Worm (Caenorhabditis elegans): ENCODE data around the gene fbxc-31.
"Not testable (repeated sequence)": the region's sequence is repeated elsewhere in the genome, so short reads cannot be mapped to it uniquely, and the experiment has no call there.

fbxc-31 gene

DNA sequence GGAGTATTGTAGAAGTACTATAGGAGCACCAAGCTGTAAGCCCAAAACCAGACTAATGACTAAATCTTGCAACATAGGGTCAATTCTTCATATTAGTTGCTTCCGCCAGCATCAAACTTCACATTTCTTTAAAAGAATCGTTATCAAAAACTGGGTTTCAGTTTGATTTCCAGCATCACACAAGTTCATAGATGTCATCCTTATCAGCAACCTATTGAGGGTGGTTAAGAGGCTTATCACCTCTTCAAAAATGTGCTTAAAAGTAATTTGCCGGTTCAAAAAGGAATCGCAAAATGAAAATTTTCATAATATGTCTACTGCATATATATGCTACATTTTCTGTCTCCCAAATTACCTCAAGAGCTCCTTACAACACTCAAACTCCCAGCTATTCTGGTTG, 32.0 kb downstream of the fbxc-31 start, which contains the start of gene clec-43:
TSS of gene clec-43 (plus strand) at position 294 of the 400 bp plus-strand sequence.
- TF ChIP-seq Y95B8A.8 (GFP tag; IDR thresholded peaks at IDR 0.05) (no peak), ztf-28 (GFP tag; IDR thresholded peaks at IDR 0.05) (no peak), efl-1 (GFP tag; optimal IDR thresholded peaks at IDR 0.05) (no peak), nhr-80 (tag; optimal IDR thresholded peaks at IDR 0.05) (peak; percentile 70), F37B4.10 (GFP tag; IDR thresholded peaks at IDR 0.05) (0 out of 2 replicates have a peak, but pooled peaks have one; percentile 23)

DNA sequence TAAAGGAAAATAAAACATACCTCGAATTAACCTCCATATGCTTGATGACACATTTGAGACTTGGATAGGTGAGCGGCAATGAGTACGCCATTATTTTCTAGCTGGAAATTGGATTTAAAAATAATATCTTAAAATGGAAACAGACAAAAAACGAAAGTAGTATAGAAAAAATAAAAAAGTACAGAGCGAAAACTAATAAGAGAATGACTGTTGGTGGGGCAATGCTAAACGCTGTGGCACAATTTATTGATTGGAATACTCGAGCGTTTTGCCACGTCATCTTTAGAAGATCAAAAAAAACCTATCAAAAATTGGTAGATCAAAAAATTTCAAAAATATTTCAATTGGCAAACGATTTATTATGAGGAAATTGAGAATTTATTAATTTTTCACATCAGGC, 36.3 kb downstream of the fbxc-31 start, which contains the start of gene fbxc-32:
TSS of gene fbxc-32 (minus strand) at position 101 of the 400 bp plus-strand sequence.
- TF ChIP-seq attf-3 (GFP tag; conservative IDR thresholded peaks at IDR 0.05) (no peak), lin-40 (tag; optimal IDR thresholded peaks at IDR 0.05) (no peak)

- TF ChIP-seq nfya-1 (tag; optimal IDR thresholded peaks at IDR 0.05; ENCODE audit: borderline replicate concordance, insufficient read depth) (no peak), C06A6.2 (GFP tag; conservative IDR thresholded peaks at IDR 0.05) (no peak), cebp-1 (GFP tag; IDR thresholded peaks at IDR 0.05) (peak; percentile 68), cebp-1 (tag; optimal IDR thresholded peaks at IDR 0.05) (peak; percentile 91), ceh-100 (GFP tag; IDR thresholded peaks at IDR 0.05) (no peak), ztf-22 (GFP tag; optimal IDR thresholded peaks at IDR 0.05) (no peak), madf-3 (GFP tag; IDR thresholded peaks at IDR 0.05) (0 out of 2 replicates have a peak, but pooled peaks have one; percentile 41), mes-4 (tag; optimal IDR thresholded peaks at IDR 0.05) (no peak)
Measured at ce11 chrII:950374-950773, 38.6 kb downstream of the fbxc-31 start.

DNA sequence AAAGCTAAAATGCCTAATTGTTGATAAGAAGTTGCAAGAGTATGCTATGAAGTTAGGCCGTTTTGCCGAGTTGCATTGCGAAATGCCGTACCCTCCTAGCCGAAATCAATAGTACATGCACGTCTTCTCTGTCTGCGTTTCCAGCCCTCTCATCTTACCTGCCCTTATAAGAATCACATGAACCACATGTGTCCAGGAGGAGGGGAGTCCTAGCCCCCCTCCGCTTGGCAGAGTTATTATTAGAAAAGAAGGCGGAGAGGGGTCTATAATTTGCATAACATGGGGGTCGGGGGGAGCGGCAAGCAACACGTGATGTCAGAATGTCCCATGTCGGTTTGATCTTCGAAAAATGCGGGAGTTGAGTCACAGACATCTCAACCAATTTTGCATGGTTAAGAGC, 41.3 kb downstream of the fbxc-31 start:
- TF ChIP-seq zfh-2 (GFP tag; conservative IDR thresholded peaks at IDR 0.05) (0 out of 2 replicates have a peak, but pooled peaks have one; percentile 5), lin-54 (GFP tag; optimal IDR thresholded peaks at IDR 0.05) (no peak)

- not testable (repeated sequence) for TF ChIP-seq gei-17 (GFP tag; optimal IDR thresholded peaks at IDR 0.05); tlf-1 (GFP tag; optimal IDR thresholded peaks at IDR 0.05); tbx-9 (tag; optimal IDR thresholded peaks at IDR 0.05; ENCODE audit: borderline replicate concordance)
Measured at ce11 chrII:954626-955025, 42.8 kb downstream of the fbxc-31 start, which contains the start of gene fbxc-7. TSS of gene fbxc-7 (plus strand) at chrII:954926.

- TF ChIP-seq let-526 (GFP tag; IDR thresholded peaks at IDR 0.05) (no peak), rcor-1 (GFP tag; IDR thresholded peaks at IDR 0.05) (no peak), tbx-9 (tag; optimal IDR thresholded peaks at IDR 0.05; ENCODE audit: borderline replicate concordance) (no peak), pha-4 (tag; optimal IDR thresholded peaks at IDR 0.05) (no peak), hmg-1.2 (GFP tag; IDR thresholded peaks at IDR 0.05) (no peak), ztf-28 (GFP tag; IDR thresholded peaks at IDR 0.05) (no peak), lin-40 (tag; optimal IDR thresholded peaks at IDR 0.05) (no peak), attf-6 (GFP tag; IDR thresholded peaks at IDR 0.05) (no peak), atf-7 (tag; optimal IDR thresholded peaks at IDR 0.05) (no peak), ekl-4 (GFP tag; IDR thresholded peaks at IDR 0.05) (no peak), F37B4.10 (GFP tag; IDR thresholded peaks at IDR 0.05) (no peak), snpc-1.1 (tag; optimal IDR thresholded peaks at IDR 0.05; ENCODE audit: insufficient read depth) (no peak), mxl-1 (tag; optimal IDR thresholded peaks at IDR 0.05) (no peak), F57C9.4 (tag; optimal IDR thresholded peaks at IDR 0.05) (no peak), Y53F4B.3 (GFP tag; IDR thresholded peaks at IDR 0.05) (no peak), lin-26 (GFP tag; IDR thresholded peaks at IDR 0.05) (no peak), ztf-22 (GFP tag; optimal IDR thresholded peaks at IDR 0.05) (no peak), ceh-100 (GFP tag; IDR thresholded peaks at IDR 0.05) (no peak), die-1 (tag; optimal IDR thresholded peaks at IDR 0.05) (no peak), egrh-3 (GFP tag; IDR thresholded peaks at IDR 0.05) (no peak)
Measured at ce11 chrII:958618-959017, 46.8 kb downstream of the fbxc-31 start, which contains the start of gene sdz-4. TSS of gene sdz-4 (plus strand) at chrII:958918.

All from whole organism, young adult.